Fruit fly (Drosophila melanogaster) whole organism, embryonic: Measurements from ENCODE around the gene CG17593.

Experiments
- B-H1 ChIP-seq: fragments of 200-800 bp; sonication (Bioruptor generic); IDR thresholded peaks from 3 replicates; pipeline ENCODE4 v1.3.6; 2022; ENCODE audit warnings: missing biosample characterization, missing genetic modification characterization
- Bgb ChIP-seq: fragments of 200-800 bp; sonication (Bioruptor generic); IDR thresholded peaks from 2 replicates; pipeline ENCODE4 v1.3.6; 2022; ENCODE audit warnings: missing biosample characterization, missing genetic modification characterization; ENCODE audit not compliant: partially characterized antibody
- CG12219 ChIP-seq: fragments of 200-800 bp; sonication (Bioruptor generic); optimal IDR thresholded peaks from 3 replicates; lab custom pipeline; 2018; ENCODE audit warnings: missing biosample characterization, mild to moderate bottlenecking, missing genetic modification characterization
- CG12744 ChIP-seq: fragments of 200-800 bp; sonication (Bioruptor generic); optimal IDR thresholded peaks from 2 replicates; lab custom pipeline; 2016; ENCODE audit warnings: missing biosample characterization, missing genetic modification characterization
- CG13287 ChIP-seq: fragments of 200-800 bp; sonication (Bioruptor generic); IDR thresholded peaks from 2 replicates; pipeline ENCODE4 v1.3.6; 2022; ENCODE audit warnings: missing biosample characterization, missing genetic modification characterization; ENCODE audit not compliant: partially characterized antibody
- CG14014 ChIP-seq: fragments of 200-800 bp; sonication (Bioruptor generic); IDR thresholded peaks from 2 replicates; pipeline ENCODE4 v1.3.6; 2022; ENCODE audit warnings: missing biosample characterization, missing genetic modification characterization
- CG17361 ChIP-seq: fragments of 200-800 bp; sonication (Bioruptor generic); IDR thresholded peaks from 3 replicates; pipeline ENCODE4 v1.3.6; 2022; ENCODE audit warnings: missing biosample characterization, missing genetic modification characterization
- CG17568 ChIP-seq: fragments of 200-800 bp; sonication (Bioruptor generic); optimal IDR thresholded peaks from 2 replicates; lab custom pipeline; 2018; ENCODE audit warnings: missing biosample characterization, mild to moderate bottlenecking, missing genetic modification characterization, moderate library complexity
- CG18619 ChIP-seq: fragments of 200-800 bp; sonication (Bioruptor generic); optimal IDR thresholded peaks from 3 replicates; lab custom pipeline; 2017; ENCODE audit warnings: missing biosample characterization, mild to moderate bottlenecking, missing genetic modification characterization
- CG31388 ChIP-seq: fragments of 200-800 bp; sonication (Bioruptor generic); optimal IDR thresholded peaks from 2 replicates; lab custom pipeline; 2016; ENCODE audit warnings: missing biosample characterization, missing genetic modification characterization
- CG31441 ChIP-seq: fragments of 200-800 bp; sonication (Bioruptor generic); IDR thresholded peaks from 2 replicates; pipeline ENCODE4 v1.3.6; 2022; ENCODE audit warnings: missing biosample characterization, missing genetic modification characterization
- CG4328 ChIP-seq: fragments of 200-800 bp; sonication (Bioruptor generic); optimal IDR thresholded peaks from 3 replicates; lab custom pipeline; 2017; ENCODE audit warnings: missing biosample characterization, missing genetic modification reagents, missing genetic modification characterization
- CG4617 ChIP-seq: fragments of 200-800 bp; sonication (Bioruptor generic); optimal IDR thresholded peaks from 3 replicates; lab custom pipeline; 2016; ENCODE audit warnings: missing biosample characterization, missing genetic modification characterization, borderline replicate concordance
- CG4730 ChIP-seq: fragments of 200-800 bp; sonication (Bioruptor generic); IDR thresholded peaks from 2 replicates; pipeline ENCODE4 v1.3.6; 2022; ENCODE audit warnings: missing biosample characterization, missing genetic modification characterization
- CG7271 ChIP-seq: fragments of 200-800 bp; sonication (Bioruptor generic); optimal IDR thresholded peaks from 2 replicates; lab custom pipeline; 2018; ENCODE audit warnings: missing biosample characterization, mild to moderate bottlenecking, missing genetic modification characterization, moderate library complexity
- CG7839 ChIP-seq: fragments of 200-800 bp; sonication (Bioruptor generic); optimal IDR thresholded peaks from 3 replicates; lab custom pipeline; 2018; ENCODE audit warnings: missing biosample characterization, mild to moderate bottlenecking, missing genetic modification characterization, moderate library complexity
- CG8388 ChIP-seq: fragments of 200-800 bp; sonication (Bioruptor generic); optimal IDR thresholded peaks from 2 replicates; lab custom pipeline; 2019; ENCODE audit warnings: missing biosample characterization, mild to moderate bottlenecking, missing genetic modification characterization, moderate library complexity
- CG9215 ChIP-seq: fragments of 200-800 bp; sonication (Bioruptor generic); IDR thresholded peaks from 2 replicates; pipeline ENCODE4 v1.3.6; 2022; ENCODE audit warnings: missing biosample characterization, missing genetic modification characterization
- D19A ChIP-seq: fragments of 200-800 bp; optimal IDR thresholded peaks from 3 replicates; lab custom pipeline; 2019; ENCODE audit warnings: missing biosample characterization, mild to moderate bottlenecking, missing genetic modification characterization, moderate library complexity
- Fer1 ChIP-seq: fragments of 200-800 bp; sonication (Bioruptor generic); optimal IDR thresholded peaks from 2 replicates; lab custom pipeline; 2017; ENCODE audit warnings: missing biosample characterization, mild to moderate bottlenecking, missing genetic modification characterization
- Fer3 ChIP-seq: fragments of 200-800 bp; sonication (Bioruptor generic); optimal IDR thresholded peaks from 2 replicates; lab custom pipeline; 2018; ENCODE audit warnings: missing biosample characterization, mild to moderate bottlenecking, missing genetic modification characterization, moderate library complexity
- Gug ChIP-seq: fragments of 200-800 bp; sonication (Bioruptor generic); IDR thresholded peaks from 4 replicates; pipeline ENCODE4 v1.3.6; 2022; ENCODE audit warnings: missing biosample characterization, missing genetic modification characterization
- Hmr ChIP-seq: fragments of 200-800 bp; sonication (Bioruptor generic); optimal IDR thresholded peaks from 3 replicates; lab custom pipeline; 2017; ENCODE audit warnings: mild to moderate bottlenecking, missing biosample characterization, missing genetic modification reagents, missing genetic modification characterization
- Kr ChIP-seq: fragments of 200-800 bp; sonication (Bioruptor generic); optimal IDR thresholded peaks from 2 replicates; lab custom pipeline; 2017; ENCODE audit warnings: missing biosample characterization, mild to moderate bottlenecking, missing genetic modification characterization
- Med ChIP-seq: fragments of 200-800 bp; sonication (Bioruptor generic); peaks from one replicate; lab custom pipeline; 2016; ENCODE audit warnings: missing biosample characterization, missing genetic modification characterization, mild to moderate bottlenecking, inconsistent platforms, moderate library complexity
- NfI ChIP-seq: fragments of 200-800 bp; sonication (Bioruptor generic); optimal IDR thresholded peaks from 3 replicates; lab custom pipeline; 2018; ENCODE audit warnings: missing biosample characterization, mild to moderate bottlenecking, missing genetic modification characterization, moderate library complexity
- Sox102F ChIP-seq: fragments of 200-800 bp; sonication (Bioruptor generic); optimal IDR thresholded peaks from 2 replicates; lab custom pipeline; 2018; ENCODE audit warnings: missing biosample characterization, mild to moderate bottlenecking, missing genetic modification characterization, moderate library complexity
- Ssrp ChIP-seq: fragments of 200-800 bp; sonication (Bioruptor generic); optimal IDR thresholded peaks from 2 replicates; lab custom pipeline; 2018; ENCODE audit warnings: missing biosample characterization, mild to moderate bottlenecking, missing genetic modification characterization, moderate library complexity
- Vsx1 ChIP-seq: fragments of 200-800 bp; sonication (Bioruptor generic); optimal IDR thresholded peaks from 2 replicates; lab custom pipeline; 2017; ENCODE audit warnings: missing biosample characterization, mild to moderate bottlenecking, missing genetic modification characterization, missing genetic modification reagents
- al ChIP-seq: fragments of 200-800 bp; sonication (Bioruptor generic); IDR thresholded peaks from 2 replicates; pipeline ENCODE4 v1.3.6; 2022; ENCODE audit warnings: missing biosample characterization, missing genetic modification characterization
- bigmax ChIP-seq: fragments of 200-800 bp; sonication (Bioruptor generic); optimal IDR thresholded peaks from 2 replicates; lab custom pipeline; 2018; ENCODE audit warnings: missing biosample characterization, mild to moderate bottlenecking, missing genetic modification characterization
- disco-r ChIP-seq: fragments of 200-800 bp; sonication (Bioruptor generic); optimal IDR thresholded peaks from 2 replicates; lab custom pipeline; 2016; ENCODE audit warnings: missing biosample characterization, missing genetic modification characterization
- dmrt99B ChIP-seq: fragments of 200-800 bp; sonication (Bioruptor generic); optimal IDR thresholded peaks from 2 replicates; lab custom pipeline; 2018; ENCODE audit warnings: missing biosample characterization, mild to moderate bottlenecking, missing genetic modification characterization, moderate library complexity
- emc ChIP-seq: fragments of 200-800 bp; sonication (Bioruptor generic); optimal IDR thresholded peaks from 2 replicates; lab custom pipeline; 2016; ENCODE audit warnings: missing biosample characterization, missing genetic modification characterization
- exex ChIP-seq: fragments of 200-800 bp; sonication (Bioruptor generic); optimal IDR thresholded peaks from 4 replicates; lab custom pipeline; 2018; ENCODE audit warnings: missing biosample characterization, mild to moderate bottlenecking, missing genetic modification characterization, moderate library complexity
- fd102C ChIP-seq: fragments of 200-800 bp; sonication (Bioruptor generic); optimal IDR thresholded peaks from 2 replicates; lab custom pipeline; 2018; ENCODE audit warnings: missing biosample characterization, mild to moderate bottlenecking, missing genetic modification characterization, moderate library complexity
- fd96Cb ChIP-seq: fragments of 200-800 bp; sonication (Bioruptor generic); optimal IDR thresholded peaks from 2 replicates; lab custom pipeline; 2018; ENCODE audit warnings: missing biosample characterization, mild to moderate bottlenecking, missing genetic modification characterization, moderate library complexity
- h ChIP-seq: fragments of >200 bp; optimal IDR thresholded peaks from 2 replicates; lab custom pipeline; 2017
- ind ChIP-seq: fragments of 200-800 bp; sonication (Bioruptor generic); optimal IDR thresholded peaks from 3 replicates; lab custom pipeline; 2016; ENCODE audit warnings: missing biosample characterization, missing genetic modification characterization
- jumu ChIP-seq: fragments of 200-800 bp; sonication (Bioruptor generic); optimal IDR thresholded peaks from 3 replicates; lab custom pipeline; 2016; ENCODE audit warnings: missing biosample characterization, missing genetic modification characterization
- ken ChIP-seq: fragments of 200-800 bp; sonication (Bioruptor generic); IDR thresholded peaks from 3 replicates; pipeline ENCODE4 v1.3.6; 2022; ENCODE audit warnings: missing biosample characterization, missing genetic modification characterization
- maf-S ChIP-seq: fragments of 200-800 bp; sonication (Bioruptor generic); optimal IDR thresholded peaks from 2 replicates; lab custom pipeline; 2016; ENCODE audit warnings: missing biosample characterization, missing genetic modification characterization
- mam ChIP-seq: fragments of 200-800 bp; sonication (Bioruptor generic); optimal IDR thresholded peaks from 3 replicates; lab custom pipeline; 2016; ENCODE audit warnings: missing biosample characterization, missing genetic modification characterization
- mirr ChIP-seq: fragments of 200-800 bp; sonication (Bioruptor generic); optimal IDR thresholded peaks from 3 replicates; lab custom pipeline; 2018; ENCODE audit warnings: missing biosample characterization, mild to moderate bottlenecking, missing genetic modification characterization
- nom ChIP-seq: fragments of 200-800 bp; sonication (Bioruptor generic); optimal IDR thresholded peaks from 2 replicates; lab custom pipeline; 2017; ENCODE audit warnings: missing biosample characterization, missing genetic modification characterization, mild to moderate bottlenecking, moderate library complexity, missing genetic modification reagents
- run ChIP-seq: fragments of 200-800 bp; sonication (Bioruptor generic); optimal IDR thresholded peaks from 3 replicates; lab custom pipeline; 2018; ENCODE audit warnings: missing biosample characterization, mild to moderate bottlenecking, missing genetic modification characterization
- shn ChIP-seq: fragments of 200-800 bp; sonication (Bioruptor generic); optimal IDR thresholded peaks from 3 replicates; lab custom pipeline; 2016; ENCODE audit warnings: missing biosample characterization, missing genetic modification characterization
- sob ChIP-seq: fragments of 200-800 bp; sonication (Bioruptor generic); IDR thresholded peaks from 2 replicates; pipeline ENCODE4 v1.3.6; 2022; ENCODE audit warnings: missing biosample characterization, missing genetic modification characterization
- stc ChIP-seq: fragments of 200-800 bp; sonication (Bioruptor generic); IDR thresholded peaks from 2 replicates; pipeline ENCODE4 v1.3.6; 2022; ENCODE audit warnings: missing biosample characterization, missing genetic modification characterization
- tio ChIP-seq: fragments of 200-800 bp; sonication (Bioruptor generic); optimal IDR thresholded peaks from 2 replicates; lab custom pipeline; 2017; ENCODE audit warnings: missing biosample characterization, missing genetic modification characterization, inconsistent platforms
- z ChIP-seq: fragments of 200-800 bp; sonication (Bioruptor generic); IDR thresholded peaks from 3 replicates; pipeline ENCODE4 v1.3.6; 2022; ENCODE audit warnings: missing biosample characterization, missing genetic modification characterization

Gene CG17593

dm6 chr2L:3475948-3476347 is 38.7 kb upstream of the CG17593 start (continued):
- TF ChIP-seq ind = peak; percentile 58
- peak; percentile 82 for TF ChIP-seq CG18619
- peak; percentile 61 for TF ChIP-seq CG31441 (GFP tag; lab: Robert Waterston, UW)
- TF ChIP-seq CG9215 (GFP tag; lab: Robert Waterston, UW) = peak; percentile 62
- peak; percentile 10 for TF ChIP-seq CG4617 (GFP tag; lab: Kevin White, UChicago)
- no peak for TF ChIP-seq Bgb (GFP tag; lab: Robert Waterston, UW)
- TF ChIP-seq Med (GFP tag; lab: Kevin White, UChicago) = peak; percentile 77
- no peak for TF ChIP-seq bigmax (GFP tag; lab: Kevin White, UChicago)
- peak; percentile 34; the same call in 1 of the 2 replicates for TF ChIP-seq stc (GFP tag; lab: Robert Waterston, UW)
- peak; percentile 72; the same call in 2 of the 3 replicates for TF ChIP-seq CG17361 (GFP tag; lab: Robert Waterston, UW)
- TF ChIP-seq shn = peak; percentile 26
- TF ChIP-seq fd102C (GFP tag; lab: Kevin White, UChicago) = no peak
- TF ChIP-seq D19A (tag; lab: Kevin White, UChicago) = peak; percentile 94
- TF ChIP-seq sob = peak; percentile 51; the same call in 1 of the 2 replicates
- peak; percentile 25 for TF ChIP-seq exex (tag; lab: Kevin White, UChicago)
- peak; percentile 26 for TF ChIP-seq CG12744 (GFP tag; lab: Kevin White, UChicago)
- TF ChIP-seq mirr = no peak
- peak; percentile 72 for TF ChIP-seq Fer1 (GFP tag; lab: Kevin White, UChicago)
- peak; percentile 65 for TF ChIP-seq fd96Cb (tag; lab: Kevin White, UChicago)
- TF ChIP-seq CG7271 (tag; lab: Kevin White, UChicago) = no peak
- peak; percentile 73 for TF ChIP-seq Hmr (GFP tag; lab: Kevin White, UChicago)
- peak; percentile 52 for TF ChIP-seq Fer3 (tag; lab: Kevin White, UChicago)
- no peak for TF ChIP-seq nom
- TF ChIP-seq CG17568 (GFP tag; lab: Kevin White, UChicago) = peak; percentile 66
- no peak for TF ChIP-seq Kr (GFP tag; lab: Kevin White, UChicago)
- TF ChIP-seq Ssrp (tag; lab: Kevin White, UChicago) = peak; percentile 50
- peak; percentile 33 for TF ChIP-seq run (tag; lab: Kevin White, UChicago)
- peak; percentile 24 for TF ChIP-seq CG12219 (GFP tag; lab: Kevin White, UChicago)
- peak; percentile 65 for TF ChIP-seq Sox102F
- TF ChIP-seq NfI = peak; percentile 74
- peak; percentile 81 for TF ChIP-seq CG7839 (tag; lab: Kevin White, UChicago)
- peak; percentile 34; the same call in 2 of the 3 replicates for TF ChIP-seq B-H1 (GFP tag; lab: Robert Waterston, UW)
- TF ChIP-seq maf-S (GFP tag; lab: Kevin White, UChicago) = peak; percentile 27
- no peak for TF ChIP-seq z
- TF ChIP-seq CG13287 (GFP tag; lab: Robert Waterston, UW) = no peak
- TF ChIP-seq CG4730 = peak; percentile 35; the same call in 1 of the 2 replicates
- TF ChIP-seq disco-r (GFP tag; lab: Kevin White, UChicago) = peak; percentile 8
- peak; percentile 49; the same call in 1 of the 2 replicates for TF ChIP-seq CG14014 (GFP tag; lab: Robert Waterston, UW)
- TF ChIP-seq CG31388 = no peak
- TF ChIP-seq dmrt99B (tag; lab: Kevin White, UChicago) = peak; percentile 78
- TF ChIP-seq emc = no peak
- peak; percentile 5 for TF ChIP-seq jumu (GFP tag; lab: Kevin White, UChicago)
- TF ChIP-seq Gug (GFP tag; lab: Robert Waterston, UW) = peak; percentile 10; the same call in 1 of the 4 replicates
- TF ChIP-seq ken (GFP tag; lab: Robert Waterston, UW) = no peak
- no peak for TF ChIP-seq CG4328 (GFP tag; lab: Kevin White, UChicago)
- TF ChIP-seq tio = peak; percentile 12
- peak; percentile 27 for TF ChIP-seq CG8388 (GFP tag; lab: Kevin White, UChicago)
- TF ChIP-seq Vsx1 (GFP tag; lab: Kevin White, UChicago) = peak; percentile 10
- peak; percentile 46; the same call in 1 of the 2 replicates for TF ChIP-seq al
- TF ChIP-seq h (lab: Kevin White, UChicago) = no peak
- TF ChIP-seq mam (GFP tag; lab: Kevin White, UChicago) = peak; percentile 53
